Worm (Caenorhabditis elegans): ENCODE measurements around the gene F55E10.2.

DNA sequence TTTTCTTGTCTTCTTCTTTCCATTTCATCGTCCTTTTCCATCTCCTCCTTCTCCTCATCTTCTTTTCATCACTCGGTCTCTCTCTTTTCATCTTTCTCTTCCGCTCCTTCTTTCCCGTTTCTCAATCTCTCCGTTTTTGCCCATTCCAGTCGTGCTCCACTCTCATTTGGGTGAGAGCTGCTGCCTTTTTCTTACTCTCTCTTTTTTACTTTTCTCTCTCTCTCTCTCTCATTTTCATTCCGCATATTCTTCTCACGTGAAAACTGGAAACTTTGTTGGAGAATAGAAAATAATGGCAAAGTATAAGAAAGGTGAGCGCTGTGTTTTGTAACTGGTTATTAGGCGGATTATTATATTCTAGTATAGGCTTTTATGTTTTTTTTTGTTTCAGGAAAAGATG lies 37.8 kb downstream of the F55E10.2 start, which contains the start of gene tbc-18:
- TF ChIP-seq nhr-12 (tag; optimal IDR thresholded peaks at IDR 0.05) (no peak), egl-27 (tag; optimal IDR thresholded peaks at IDR 0.05) (no peak), ztf-11 (tag; optimal IDR thresholded peaks at IDR 0.05) (no peak), ces-1 (GFP tag; optimal IDR thresholded peaks at IDR 0.05) (no peak), nhr-237 (tag; optimal IDR thresholded peaks at IDR 0.05) (no peak)

Measured in whole organism, L1 larva.